Worm (Caenorhabditis elegans): ENCODE data around the gene F57B1.9.

The F57B1.9 gene

DNA sequence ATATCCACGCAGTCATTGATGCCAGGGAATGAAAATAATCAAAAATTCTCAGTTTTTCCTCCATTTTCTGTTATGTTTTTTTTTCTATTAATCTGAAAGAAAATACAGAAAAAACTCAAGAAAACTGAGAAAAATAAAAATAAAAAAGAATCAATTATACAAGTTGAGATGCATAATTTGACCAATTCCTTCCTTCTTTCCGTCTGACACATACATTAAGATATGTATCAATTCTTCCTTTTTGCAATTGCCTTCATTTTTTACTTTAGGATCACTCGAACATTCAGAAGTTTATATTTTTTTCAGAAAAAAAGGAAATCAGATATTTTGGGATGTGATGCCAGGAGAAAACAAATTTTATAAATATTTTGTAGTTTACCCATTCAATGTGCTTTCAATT lies 9.7 kb upstream of the F57B1.9 start, which contains the start of gene F57B1.5:
Gene F57B1.5 (plus strand): TSS at position 301 of the 400 bp plus-strand sequence.
- no peak for TF ChIP-seq sptf-1 (tag; optimal IDR thresholded peaks at IDR 0.05)
- TF ChIP-seq lin-14 (GFP tag; optimal IDR thresholded peaks at IDR 0.05), result peak; percentile 39
- peak; percentile 9 for TF ChIP-seq unc-86 (tag; optimal IDR thresholded peaks at IDR 0.05)

- no peak for TF ChIP-seq C34B4.2 (tag; optimal IDR thresholded peaks at IDR 0.05)
- no peak for TF ChIP-seq efl-1 (optimal IDR thresholded peaks at IDR 0.05)
- TF ChIP-seq efl-1 (GFP tag; optimal IDR thresholded peaks at IDR 0.05 in 1 of 2), result peak in 1 of 2 experiments; percentile 58
- TF ChIP-seq lin-14 (GFP tag; optimal IDR thresholded peaks at IDR 0.05), result peak; percentile 55
- TF ChIP-seq fkh-10 (GFP tag; optimal IDR thresholded peaks at IDR 0.05), result peak; percentile 18
Measured at ce11 chrV:13206514-13206913, 8.8 kb upstream of the F57B1.9 start.

DNA sequence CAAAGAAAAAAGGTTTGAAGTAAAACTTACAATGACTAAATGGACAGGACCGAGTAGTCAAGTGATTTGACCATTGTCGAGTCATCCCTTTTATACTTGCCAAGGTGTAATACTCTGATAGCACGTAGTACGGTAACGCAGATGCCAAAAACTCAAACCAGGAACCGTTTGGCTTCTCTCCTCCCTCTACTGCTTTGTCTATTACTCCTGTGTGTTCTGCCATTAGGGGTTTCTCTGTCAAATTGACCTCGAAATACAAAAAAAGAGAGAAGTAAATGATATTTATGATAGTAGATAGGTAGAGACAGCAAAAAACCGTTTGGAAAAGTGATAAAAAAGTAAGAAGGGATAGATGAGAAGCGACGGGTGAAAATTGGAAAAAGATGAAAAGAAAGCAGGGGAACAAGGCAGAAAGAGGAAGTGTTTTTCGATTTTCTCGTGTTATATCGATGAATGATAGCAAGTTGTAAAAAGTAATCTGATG lies 4.4 kb upstream of the F57B1.9 start, which contains the start of the genes col-159 and col-160:
Gene col-159 (minus strand): TSS at position 51 of the 484 bp plus-strand sequence.
Gene col-160 (minus strand): TSS at position 63 of the 484 bp plus-strand sequence.
- TF ChIP-seq blmp-1 (tag; optimal IDR thresholded peaks at IDR 0.05), result peak; percentile 94
- peak; percentile 15 for TF ChIP-seq mep-1 (tag; optimal IDR thresholded peaks at IDR 0.05)
- peak; percentile 28; the same call in 1 of the 2 replicates for TF ChIP-seq nhr-19 (GFP tag; conservative IDR thresholded peaks at IDR 0.05)
- peak; percentile 95 for TF ChIP-seq nhr-85 (tag)
- TF ChIP-seq jun-1 (tag; optimal IDR thresholded peaks at IDR 0.05), result no peak
- peak; percentile 44 for TF ChIP-seq snu-23 (GFP tag; optimal IDR thresholded peaks at IDR 0.05)
- peak; percentile 96 for TF ChIP-seq pag-3 (tag; optimal IDR thresholded peaks at IDR 0.05; ENCODE audit: borderline replicate concordance, insufficient read depth)
- TF ChIP-seq lin-35 (GFP tag; optimal IDR thresholded peaks at IDR 0.05), result peak in 1 of 2 experiments; percentile 25
- TF ChIP-seq ets-5 (GFP tag; IDR thresholded peaks at IDR 0.05), result no peak
- TF ChIP-seq nhr-20 (tag; optimal IDR thresholded peaks at IDR 0.05), result peak; percentile 57
- TF ChIP-seq nhr-71 (tag; optimal IDR thresholded peaks at IDR 0.05), result peak; percentile 60
- TF ChIP-seq unc-98 (GFP tag; IDR thresholded peaks at IDR 0.05), result no peak
- no peak for TF ChIP-seq nhr-76 (tag; optimal IDR thresholded peaks at IDR 0.05)
- TF ChIP-seq lin-14 (GFP tag; optimal IDR thresholded peaks at IDR 0.05), result peak; percentile 84
- TF ChIP-seq unc-30 (tag; optimal IDR thresholded peaks at IDR 0.05), result no peak
- TF ChIP-seq grh-1 (GFP tag; IDR thresholded peaks at IDR 0.05), result peak; percentile 15; the same call in 1 of the 2 replicates
- TF ChIP-seq elt-3 (tag; optimal IDR thresholded peaks at IDR 0.05), result peak in 3 of 6 experiments; percentile 58 to 84 (median 73)
- TF ChIP-seq lsy-2 (tag; optimal IDR thresholded peaks at IDR 0.05), result peak in 1 of 2 experiments; percentile 26
- no peak for TF ChIP-seq elt-2 (tag; optimal IDR thresholded peaks at IDR 0.05)
- no peak for TF ChIP-seq ces-1 (GFP tag; optimal IDR thresholded peaks at IDR 0.05)
- no peak for TF ChIP-seq zip-4 (GFP tag; optimal IDR thresholded peaks at IDR 0.05)
- peak; percentile 48 for TF ChIP-seq nhr-90 (tag; optimal IDR thresholded peaks at IDR 0.05; ENCODE audit: poor library complexity)
- TF ChIP-seq tbx-2 (tag; optimal IDR thresholded peaks at IDR 0.05), result peak; percentile 59
- no peak for TF ChIP-seq F16B12.6 (tag; optimal IDR thresholded peaks at IDR 0.05)

DNA sequence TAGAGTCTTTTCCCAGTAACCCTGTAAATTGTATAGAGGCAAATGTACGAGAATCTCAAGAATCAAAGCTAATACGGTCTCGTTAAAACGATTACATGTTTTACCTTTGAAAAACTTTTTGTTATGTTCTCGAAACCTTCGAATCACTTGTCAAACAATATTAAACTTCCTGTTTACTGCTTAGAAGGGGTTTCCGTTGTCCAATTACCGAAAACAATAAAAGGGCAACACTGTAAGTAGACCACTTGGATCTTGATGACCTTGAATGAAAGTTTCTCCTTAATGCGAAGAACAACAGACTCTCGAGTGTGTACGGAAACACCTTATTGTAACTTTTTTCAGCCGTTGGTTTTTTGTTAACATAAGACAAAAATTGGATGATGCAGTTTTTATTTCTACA lies 2.9 kb upstream of the F57B1.9 start:
- no peak for TF ChIP-seq elt-2 (tag; optimal IDR thresholded peaks at IDR 0.05)
- no peak for TF ChIP-seq lin-13 (GFP tag; optimal IDR thresholded peaks at IDR 0.05)
- no peak for TF ChIP-seq F16B12.6 (tag; optimal IDR thresholded peaks at IDR 0.05)
- no peak for TF ChIP-seq ces-1 (GFP tag; optimal IDR thresholded peaks at IDR 0.05)
- TF ChIP-seq tbx-2 (tag; optimal IDR thresholded peaks at IDR 0.05), result peak; percentile 46
- no peak for TF ChIP-seq ama-1 (optimal IDR thresholded peaks at IDR 0.05)
- peak; percentile 44 for TF ChIP-seq aly-2 (tag; optimal IDR thresholded peaks at IDR 0.05)
- no peak for TF ChIP-seq mab-9 (GFP tag; IDR thresholded peaks at IDR 0.05)
- TF ChIP-seq elt-3 (tag; optimal IDR thresholded peaks at IDR 0.05), result peak in 2 of 6 experiments; percentile 13 to 37
- no peak for TF ChIP-seq nhr-76 (tag; optimal IDR thresholded peaks at IDR 0.05)
- TF ChIP-seq nhr-84 (tag; optimal IDR thresholded peaks at IDR 0.05), result no peak
- TF ChIP-seq pax-3 (tag; optimal IDR thresholded peaks at IDR 0.05), result no peak
- peak; percentile 51 for TF ChIP-seq lin-14 (GFP tag; optimal IDR thresholded peaks at IDR 0.05)
- peak in 1 of 2 experiments; percentile 2 for TF ChIP-seq egl-27 (tag; optimal IDR thresholded peaks at IDR 0.05)
- no peak for TF ChIP-seq ceh-90 (tag; optimal IDR thresholded peaks at IDR 0.05)
- peak; percentile 53 for TF ChIP-seq blmp-1 (tag; optimal IDR thresholded peaks at IDR 0.05)
- TF ChIP-seq tlp-1 (tag; optimal IDR thresholded peaks at IDR 0.05), result no peak
- no peak for TF ChIP-seq efl-3 (GFP tag; optimal IDR thresholded peaks at IDR 0.05)
- TF ChIP-seq snu-23 (GFP tag; optimal IDR thresholded peaks at IDR 0.05), result peak; percentile 3
- no peak for TF ChIP-seq aha-1 (tag; optimal IDR thresholded peaks at IDR 0.05)
- no peak for TF ChIP-seq unc-98 (GFP tag; IDR thresholded peaks at IDR 0.05)
- TF ChIP-seq nhr-20 (tag; optimal IDR thresholded peaks at IDR 0.05), result peak; percentile 31
- no peak for TF ChIP-seq hlh-4 (tag; optimal IDR thresholded peaks at IDR 0.05)
- TF ChIP-seq mef-2 (tag; optimal IDR thresholded peaks at IDR 0.05), result no peak
- TF ChIP-seq nhr-71 (tag; optimal IDR thresholded peaks at IDR 0.05), result peak; percentile 52
- TF ChIP-seq ets-5 (GFP tag; IDR thresholded peaks at IDR 0.05), result no peak
- no peak for TF ChIP-seq sup-37 (GFP tag; optimal IDR thresholded peaks at IDR 0.05)
- no peak for TF ChIP-seq C34B4.2 (tag; optimal IDR thresholded peaks at IDR 0.05)
- peak; percentile 90 for TF ChIP-seq nhr-85 (tag)
